Worm (Caenorhabditis elegans): ENCODE measurements around the gene oxy-4.

Gene oxy-4

ce11 chrIII:5200349-5200748, 41.8 kb upstream of the oxy-4 start (continued):
- TF ChIP-seq duxl-1 (tag; optimal IDR thresholded peaks at IDR 0.05; ENCODE audit: poor library complexity) (no peak), zfp-2 (tag; optimal IDR thresholded peaks at IDR 0.05) (no peak), mxl-3 (GFP tag; optimal IDR thresholded peaks at IDR 0.05) (no peak), madf-5 (GFP tag; IDR thresholded peaks at IDR 0.05) (no peak), nhr-77 (tag; optimal IDR thresholded peaks at IDR 0.05) (peak; percentile 71)

ce11 chrIII:5199577-5199976, 41.0 kb upstream of the oxy-4 start, which contains the start of gene emb-8:
Gene emb-8, minus strand, starts transcription at chrIII:5199677.
- TF ChIP-seq daf-8 (GFP tag; IDR thresholded peaks at IDR 0.05) (no peak), mdl-1 (tag; optimal IDR thresholded peaks at IDR 0.05) (no peak), ces-1 (GFP tag; optimal IDR thresholded peaks at IDR 0.05) (no peak), nhr-48 (tag; optimal IDR thresholded peaks at IDR 0.05) (no peak), nhr-11 (tag; optimal IDR thresholded peaks at IDR 0.05) (no peak), pha-4 (GFP tag; IDR thresholded peaks at IDR 0.05) (0 out of 2 replicates have a peak, but pooled peaks have one; percentile 31), pha-4 (tag; optimal IDR thresholded peaks at IDR 0.05) (no peak), zip-2 (tag; optimal IDR thresholded peaks at IDR 0.05) (no peak)

- TF ChIP-seq duxl-1 (tag; optimal IDR thresholded peaks at IDR 0.05; ENCODE audit: poor library complexity) = peak; percentile 66
- peak; percentile 61 for TF ChIP-seq nhr-48 (tag; optimal IDR thresholded peaks at IDR 0.05)
- TF ChIP-seq hmg-1.1 (GFP tag; IDR thresholded peaks at IDR 0.05) = peak; percentile 29; the same call in 1 of the 2 replicates
- no peak for TF ChIP-seq mxl-3 (GFP tag; optimal IDR thresholded peaks at IDR 0.05)
- TF ChIP-seq dmd-9 (GFP tag; IDR thresholded peaks at IDR 0.05) = no peak
- no peak for TF ChIP-seq cey-2 (tag; optimal IDR thresholded peaks at IDR 0.05; ENCODE audit: borderline replicate concordance, insufficient read depth)
- no peak; the same call in 1 of the 2 replicates for TF ChIP-seq Y75B8A.6 (GFP tag; IDR thresholded peaks at IDR 0.05)
- no peak for TF ChIP-seq madf-5 (GFP tag; IDR thresholded peaks at IDR 0.05)
- TF ChIP-seq set-16 (GFP tag; IDR thresholded peaks at IDR 0.05) = no peak
- no peak for TF ChIP-seq R02D3.7 (tag; optimal IDR thresholded peaks at IDR 0.05)
- TF ChIP-seq lin-15B (tag; optimal IDR thresholded peaks at IDR 0.05) = no peak
- TF ChIP-seq skn-1 (tag; optimal IDR thresholded peaks at IDR 0.05) = no peak
- TF ChIP-seq nhr-42 (GFP tag; IDR thresholded peaks at IDR 0.05) = 0 out of 2 replicates have a peak, but pooled peaks have one; percentile 4
- no peak for TF ChIP-seq mes-2 (tag; optimal IDR thresholded peaks at IDR 0.05; ENCODE audit: poor library complexity, severe bottlenecking)
- peak; percentile 0 for TF ChIP-seq nhr-77 (tag; optimal IDR thresholded peaks at IDR 0.05)
- TF ChIP-seq fos-1 (tag; optimal IDR thresholded peaks at IDR 0.05) = no peak
- TF ChIP-seq F26F4.8 (GFP tag; conservative IDR thresholded peaks at IDR 0.05) = no peak
- peak; percentile 27 for TF ChIP-seq nhr-25 (tag; optimal IDR thresholded peaks at IDR 0.05; ENCODE audit: borderline replicate concordance, insufficient read depth)
- TF ChIP-seq aha-1 (tag) = peak; percentile 97
- TF ChIP-seq Y5F2A.4 (GFP tag; optimal IDR thresholded peaks at IDR 0.05) = no peak
- no peak; the same call in 1 of the 2 replicates for TF ChIP-seq lin-1 (GFP tag; IDR thresholded peaks at IDR 0.05)
- TF ChIP-seq F44E2.7 (GFP tag; IDR thresholded peaks at IDR 0.05) = no peak
- peak; percentile 58; the same call in 1 of the 2 replicates for TF ChIP-seq lim-7 (GFP tag; IDR thresholded peaks at IDR 0.05)
- TF ChIP-seq dmd-8 (GFP tag; IDR thresholded peaks at IDR 0.05) = no peak
- TF ChIP-seq daf-19 (GFP tag; conservative IDR thresholded peaks at IDR 0.05) = 0 out of 2 replicates have a peak, but pooled peaks have one; percentile 25
- no peak for TF ChIP-seq lsy-2 (tag; optimal IDR thresholded peaks at IDR 0.05)
- TF ChIP-seq nhr-76 (tag; optimal IDR thresholded peaks at IDR 0.05) = no peak
- no peak for TF ChIP-seq zip-2 (tag; optimal IDR thresholded peaks at IDR 0.05)
- 0 out of 2 replicates have a peak, but pooled peaks have one; percentile 7 for TF ChIP-seq egl-43 (GFP tag; IDR thresholded peaks at IDR 0.05)
- no peak for TF ChIP-seq zfp-2 (tag; optimal IDR thresholded peaks at IDR 0.05)
- TF ChIP-seq aly-2 (tag; optimal IDR thresholded peaks at IDR 0.05) = no peak
- TF ChIP-seq spr-1 (tag; optimal IDR thresholded peaks at IDR 0.05) = no peak
- TF ChIP-seq Y105C5A.15 (GFP tag; IDR thresholded peaks at IDR 0.05) = no peak
- no peak for TF ChIP-seq ces-1 (GFP tag; optimal IDR thresholded peaks at IDR 0.05)
- no peak for TF ChIP-seq sdz-12 (GFP tag; optimal IDR thresholded peaks at IDR 0.05)
- TF ChIP-seq mxl-2 (GFP tag; conservative IDR thresholded peaks at IDR 0.05) = no peak
- TF ChIP-seq ceh-32 (tag; optimal IDR thresholded peaks at IDR 0.05; ENCODE audit: poor library complexity) = no peak
- TF ChIP-seq F10B5.3 (tag; optimal IDR thresholded peaks at IDR 0.05) = no peak
- no peak for TF ChIP-seq ceh-44 (GFP tag; IDR thresholded peaks at IDR 0.05)
These were observed 37.9 kb upstream of the oxy-4 start for ce11 chrIII:5196298-5197045.

Data from whole organism, L4 larva.